Fruit fly (Drosophila melanogaster) whole organism, embryonic: ENCODE data around the gene CG14190.

Experiments used
- ATbp ChIP-seq: fragments of 200-800 bp; sonication (Bioruptor generic); optimal IDR thresholded peaks from 2 replicates; lab custom pipeline; 2017; ENCODE audit warnings: missing biosample characterization, mild to moderate bottlenecking, missing genetic modification characterization, missing genetic modification reagents
- CG10431 ChIP-seq: fragments of 200-800 bp; sonication (Bioruptor generic); optimal IDR thresholded peaks from 3 replicates; lab custom pipeline; 2018; ENCODE audit warnings: missing biosample characterization, mild to moderate bottlenecking, missing genetic modification characterization
- CG11695 ChIP-seq: fragments of 200-800 bp; sonication (Bioruptor generic); IDR thresholded peaks from 3 replicates; pipeline ENCODE4 v1.3.6; 2022; ENCODE audit warnings: missing biosample characterization, missing genetic modification characterization
- CG11696 ChIP-seq: fragments of 200-800 bp; sonication (Bioruptor generic); IDR thresholded peaks from 2 replicates; pipeline ENCODE4 v1.3.6; 2022; ENCODE audit warnings: missing biosample characterization, missing genetic modification characterization
- CG12219 ChIP-seq: fragments of 200-800 bp; sonication (Bioruptor generic); optimal IDR thresholded peaks from 3 replicates; lab custom pipeline; 2018; ENCODE audit warnings: missing biosample characterization, mild to moderate bottlenecking, missing genetic modification characterization
- CG12659 ChIP-seq: fragments of 200-800 bp; sonication (Bioruptor generic); optimal IDR thresholded peaks from 3 replicates; lab custom pipeline; 2017; ENCODE audit warnings: mild to moderate bottlenecking, missing biosample characterization, missing genetic modification reagents, missing genetic modification characterization
- CG1647 ChIP-seq: fragments of 200-800 bp; sonication (Bioruptor generic); optimal IDR thresholded peaks from 3 replicates; lab custom pipeline; 2016; ENCODE audit warnings: missing biosample characterization, missing genetic modification characterization
- CG16863 ChIP-seq: fragments of 200-800 bp; sonication (Bioruptor generic); optimal IDR thresholded peaks from 3 replicates; lab custom pipeline; 2016; ENCODE audit warnings: missing biosample characterization, missing genetic modification characterization
- CG17385 ChIP-seq: fragments of 200-800 bp; sonication (Bioruptor generic); optimal IDR thresholded peaks from 3 replicates; lab custom pipeline; 2018; ENCODE audit warnings: missing biosample characterization, mild to moderate bottlenecking, missing genetic modification characterization
- CG1792 ChIP-seq: fragments of 200-800 bp; sonication (Bioruptor generic); optimal IDR thresholded peaks from 2 replicates; lab custom pipeline; 2016; ENCODE audit warnings: missing biosample characterization, missing genetic modification characterization
- CG31365 ChIP-seq: fragments of 200-800 bp; sonication (Bioruptor generic); optimal IDR thresholded peaks from 2 replicates; lab custom pipeline; 2018; ENCODE audit warnings: missing biosample characterization, mild to moderate bottlenecking, missing genetic modification characterization
- CG3281 ChIP-seq: fragments of 200-800 bp; sonication (Bioruptor generic); optimal IDR thresholded peaks from 3 replicates; lab custom pipeline; 2017; ENCODE audit warnings: missing biosample characterization, mild to moderate bottlenecking, missing genetic modification characterization
- CG5180 ChIP-seq: fragments of 200-800 bp; sonication (Bioruptor generic); optimal IDR thresholded peaks from 3 replicates; lab custom pipeline; 2017; ENCODE audit warnings: missing biosample characterization, missing genetic modification characterization, mild to moderate bottlenecking, moderate library complexity, missing genetic modification reagents
- CG6175 ChIP-seq: fragments of 200-800 bp; sonication (Bioruptor generic); IDR thresholded peaks from 3 replicates; pipeline ENCODE4 v1.3.6; 2022; ENCODE audit warnings: missing biosample characterization, missing genetic modification characterization
- CG6854 ChIP-seq: fragments of 200-800 bp; sonication (Bioruptor generic); optimal IDR thresholded peaks from 3 replicates; lab custom pipeline; 2017; ENCODE audit warnings: missing biosample characterization, mild to moderate bottlenecking, missing genetic modification characterization
- CG8359 ChIP-seq: fragments of 200-800 bp; sonication (Bioruptor generic); optimal IDR thresholded peaks from 2 replicates; lab custom pipeline; 2017; ENCODE audit warnings: missing biosample characterization, mild to moderate bottlenecking, missing genetic modification characterization, borderline replicate concordance
- Doc3 ChIP-seq: fragments of 200-800 bp; sonication (Bioruptor generic); IDR thresholded peaks from 3 replicates; pipeline ENCODE4 v1.3.6; 2022; ENCODE audit warnings: missing biosample characterization, missing genetic modification characterization; ENCODE audit not compliant: partially characterized antibody
- Dref ChIP-seq: fragments of 200-800 bp; sonication (Bioruptor generic); IDR thresholded peaks from 2 replicates; pipeline ENCODE4 v1.3.6; 2022; ENCODE audit warnings: missing biosample characterization, missing genetic modification characterization
- Gsc ChIP-seq: fragments of 200-800 bp; sonication (Bioruptor generic); IDR thresholded peaks from 2 replicates; pipeline ENCODE4 v1.3.6; 2022; ENCODE audit warnings: missing biosample characterization, missing genetic modification characterization
- HLH3B ChIP-seq: fragments of 200-800 bp; sonication (Bioruptor generic); IDR thresholded peaks from 2 replicates; pipeline ENCODE4 v1.3.6; 2022; ENCODE audit warnings: missing biosample characterization, missing genetic modification characterization
- HmgZ ChIP-seq: fragments of 200-800 bp; sonication (Bioruptor generic); optimal IDR thresholded peaks from 2 replicates; lab custom pipeline; 2018; ENCODE audit warnings: missing biosample characterization, mild to moderate bottlenecking, missing genetic modification characterization
- Hr3 ChIP-seq: fragments of 200-800 bp; sonication (Bioruptor generic); optimal IDR thresholded peaks from 3 replicates; lab custom pipeline; 2016; ENCODE audit warnings: missing biosample characterization, missing genetic modification characterization
- Hsf ChIP-seq: fragments of 200-800 bp; sonication (Bioruptor generic); optimal IDR thresholded peaks from 3 replicates; lab custom pipeline; 2016; ENCODE audit warnings: missing biosample characterization, missing genetic modification characterization
- Myb ChIP-seq: fragments of 200-800 bp; sonication (Bioruptor generic); optimal IDR thresholded peaks from 2 replicates; lab custom pipeline; 2016; ENCODE audit warnings: missing biosample characterization, missing genetic modification characterization
- Ptx1 ChIP-seq: fragments of 200-800 bp; sonication (Bioruptor generic); IDR thresholded peaks from 2 replicates; pipeline ENCODE4 v1.3.6; 2022; ENCODE audit warnings: missing biosample characterization, missing genetic modification characterization
- Rfx ChIP-seq: fragments of 200-800 bp; sonication (Bioruptor generic); IDR thresholded peaks from 2 replicates; pipeline ENCODE4 v1.3.6; 2022; ENCODE audit warnings: missing biosample characterization, missing genetic modification characterization
- Sox102F ChIP-seq: fragments of 200-800 bp; sonication (Bioruptor generic); optimal IDR thresholded peaks from 2 replicates; lab custom pipeline; 2018; ENCODE audit warnings: missing biosample characterization, mild to moderate bottlenecking, missing genetic modification characterization, moderate library complexity
- Sry-β ChIP-seq: fragments of 200-800 bp; sonication (Bioruptor generic); optimal IDR thresholded peaks from 2 replicates; lab custom pipeline; 2018; ENCODE audit warnings: missing biosample characterization, mild to moderate bottlenecking, missing genetic modification characterization, moderate library complexity
- cwo ChIP-seq: fragments of 200-800 bp; sonication (Bioruptor generic); optimal IDR thresholded peaks from 3 replicates; lab custom pipeline; 2017; ENCODE audit warnings: missing biosample characterization, missing genetic modification characterization, mild to moderate bottlenecking, moderate library complexity, missing genetic modification reagents
- dysf ChIP-seq: fragments of 200-800 bp; sonication (Bioruptor generic); IDR thresholded peaks from 3 replicates; pipeline ENCODE4 v1.3.6; 2022; ENCODE audit warnings: missing biosample characterization, missing genetic modification characterization
- fd96Cb ChIP-seq: fragments of 200-800 bp; sonication (Bioruptor generic); optimal IDR thresholded peaks from 2 replicates; lab custom pipeline; 2018; ENCODE audit warnings: missing biosample characterization, mild to moderate bottlenecking, missing genetic modification characterization, moderate library complexity
- gem ChIP-seq: fragments of 200-800 bp; sonication (Bioruptor generic); optimal IDR thresholded peaks from 2 replicates; lab custom pipeline; 2019; ENCODE audit warnings: missing biosample characterization, mild to moderate bottlenecking, missing genetic modification characterization, moderate library complexity
- grau ChIP-seq: fragments of 200-800 bp; optimal IDR thresholded peaks from 3 replicates; lab custom pipeline; 2019; ENCODE audit warnings: missing biosample characterization, mild to moderate bottlenecking, missing genetic modification characterization, moderate library complexity
- hkb ChIP-seq, 2 experiments: fragments of 200-800 bp in 1 of 2; fragments of >200 bp in 1 of 2; sonication (Bioruptor generic) in 1 of 2; IDR thresholded peaks in 1 of 2; optimal IDR thresholded peaks in 1 of 2; 2 replicates each; pipeline versions ENCODE4 v1.3.6 to Lab custom; 2017 to 2022; ENCODE audit warnings: missing biosample characterization in 1 of 2, missing genetic modification characterization in 1 of 2
- jing ChIP-seq: fragments of 200-800 bp; sonication (Bioruptor generic); optimal IDR thresholded peaks from 2 replicates; lab custom pipeline; 2018; ENCODE audit warnings: missing biosample characterization, mild to moderate bottlenecking, missing genetic modification characterization
- lmd ChIP-seq: fragments of 200-800 bp; sonication (Bioruptor generic); IDR thresholded peaks from 2 replicates; pipeline ENCODE4 v1.3.6; 2022; ENCODE audit warnings: missing biosample characterization, missing genetic modification characterization
- nmo ChIP-seq: fragments of 200-800 bp; sonication (Bioruptor generic); optimal IDR thresholded peaks from 2 replicates; lab custom pipeline; 2018; ENCODE audit warnings: missing biosample characterization, mild to moderate bottlenecking, missing genetic modification characterization, moderate library complexity
- row ChIP-seq: fragments of 200-800 bp; sonication (Bioruptor generic); IDR thresholded peaks from 3 replicates; pipeline ENCODE4 v1.3.6; 2022; ENCODE audit warnings: missing biosample characterization, missing genetic modification characterization
- run ChIP-seq: fragments of 200-800 bp; sonication (Bioruptor generic); optimal IDR thresholded peaks from 3 replicates; lab custom pipeline; 2018; ENCODE audit warnings: missing biosample characterization, mild to moderate bottlenecking, missing genetic modification characterization
- slbo ChIP-seq: fragments of 200-800 bp; sonication (Bioruptor generic); IDR thresholded peaks from 2 replicates; pipeline ENCODE4 v1.3.6; 2022; ENCODE audit warnings: missing biosample characterization, missing genetic modification characterization
- stc ChIP-seq: fragments of 200-800 bp; sonication (Bioruptor generic); IDR thresholded peaks from 2 replicates; pipeline ENCODE4 v1.3.6; 2022; ENCODE audit warnings: missing biosample characterization, missing genetic modification characterization
- sug ChIP-seq: fragments of 200-800 bp; optimal IDR thresholded peaks from 2 replicates; lab custom pipeline; 2019; ENCODE audit warnings: missing biosample characterization, mild to moderate bottlenecking, missing genetic modification characterization, moderate library complexity
- tap ChIP-seq: fragments of 200-800 bp; optimal IDR thresholded peaks from 3 replicates; lab custom pipeline; 2019; ENCODE audit warnings: missing biosample characterization, mild to moderate bottlenecking, missing genetic modification characterization, moderate library complexity
- unc-4 ChIP-seq: fragments of 200-800 bp; sonication (Bioruptor generic); IDR thresholded peaks from 2 replicates; pipeline ENCODE4 v1.3.6; 2022; ENCODE audit warnings: missing biosample characterization, missing genetic modification characterization; ENCODE audit not compliant: partially characterized antibody
- vnd ChIP-seq: fragments of 200-800 bp; sonication (Bioruptor generic); IDR thresholded peaks from 3 replicates; pipeline ENCODE4 v1.3.6; 2022; ENCODE audit warnings: missing biosample characterization, missing genetic modification characterization; ENCODE audit not compliant: partially characterized antibody

Gene CG14190

DNA sequence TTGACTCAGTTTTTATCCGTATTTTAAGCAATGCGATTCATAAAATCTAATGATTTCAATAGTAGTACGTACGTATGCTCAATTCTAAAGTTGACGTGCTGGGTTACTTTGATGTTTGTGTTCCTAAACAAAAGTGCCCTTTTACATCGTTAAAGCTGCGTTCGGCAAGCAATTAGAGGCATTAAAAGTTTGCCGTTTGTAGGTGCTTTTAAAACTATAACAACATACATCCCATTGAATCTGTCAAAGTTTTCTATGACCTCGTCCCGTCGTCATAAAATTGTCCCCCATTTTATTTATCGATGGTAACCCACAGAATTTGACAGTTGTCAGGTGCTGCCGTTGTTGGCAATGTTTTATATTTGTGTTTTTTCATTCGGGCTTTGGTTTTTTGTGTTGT is 26.5 kb downstream of the CG14190 start, which contains the start of gene CG7423:
Gene CG7423, minus strand, starts transcription at position 101 of the 400 bp plus-strand sequence.
- no peak for TF ChIP-seq CG31365 (tag; lab: Kevin White, UChicago)
- no peak for TF ChIP-seq unc-4 (GFP tag; lab: Robert Waterston, UW)
- TF ChIP-seq CG11696 (GFP tag; lab: Robert Waterston, UW), result no peak
- no peak for TF ChIP-seq Dref (GFP tag; lab: Robert Waterston, UW)
- TF ChIP-seq Rfx (GFP tag; lab: Robert Waterston, UW), result no peak
- no peak for TF ChIP-seq vnd
- TF ChIP-seq CG17385 (GFP tag; lab: Kevin White, UChicago), result no peak
- no peak for TF ChIP-seq fd96Cb (tag; lab: Kevin White, UChicago)
- no peak for TF ChIP-seq CG11695

DNA sequence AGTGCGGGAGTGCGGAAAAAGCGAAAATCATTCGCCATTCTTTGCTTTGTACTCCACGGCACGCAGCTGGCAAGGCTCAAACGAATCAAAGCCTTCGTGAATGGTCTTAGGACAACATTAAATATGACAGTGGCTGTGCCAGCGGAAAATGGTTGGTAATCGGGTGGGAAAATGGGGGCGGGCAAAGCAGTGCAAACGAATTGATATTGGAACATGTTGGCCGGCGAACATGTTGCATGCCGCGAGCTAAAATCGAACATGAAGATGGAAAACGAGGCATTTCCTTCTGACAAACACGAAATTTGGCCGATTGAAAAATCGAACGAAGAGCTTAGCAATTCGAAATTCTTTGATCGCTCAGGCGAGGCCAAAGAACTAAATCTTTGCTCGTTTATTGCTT is 39.5 kb downstream of the CG14190 start:
- TF ChIP-seq CG8359 (GFP tag; lab: Kevin White, UChicago) (no peak), CG5180 (GFP tag; lab: Kevin White, UChicago) (peak; percentile 95), stc (GFP tag; lab: Robert Waterston, UW) (no peak)

DNA sequence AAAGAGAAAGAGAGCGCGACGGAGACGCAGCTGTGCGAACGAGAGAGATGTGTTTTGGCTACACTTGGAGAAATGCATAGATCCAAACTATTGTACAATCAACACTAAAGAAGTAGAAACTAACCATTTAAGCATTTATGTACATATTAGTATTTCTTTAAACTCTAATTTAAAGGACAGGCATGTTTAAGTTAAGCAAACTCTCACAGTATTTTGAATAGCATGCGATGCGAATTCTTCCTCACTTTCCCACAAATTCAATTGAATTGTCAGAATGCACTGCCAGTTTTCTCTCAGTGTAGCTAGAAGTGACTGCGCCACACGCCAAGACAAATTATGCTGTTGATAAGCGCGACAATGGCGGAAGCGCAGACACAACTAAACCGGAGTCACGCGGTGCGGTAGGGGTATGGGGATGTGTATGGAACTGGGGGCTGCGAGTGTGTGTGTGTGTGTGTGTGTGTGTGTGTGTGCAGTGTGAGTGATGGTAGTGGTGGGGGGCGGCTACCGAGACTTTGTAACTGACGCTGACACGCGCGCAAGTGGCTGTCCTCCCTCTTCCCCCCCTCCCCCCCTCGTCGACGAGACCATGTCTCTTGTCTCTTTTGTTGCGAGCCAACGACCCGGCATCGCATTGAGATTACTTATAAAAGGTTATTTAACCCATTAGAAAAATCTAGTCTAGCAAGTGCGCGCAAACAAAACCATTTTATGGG is 50.3 kb downstream of the CG14190 start:
- TF ChIP-seq CG6175, result no peak
- no peak for TF ChIP-seq Doc3
- peak; percentile 69 for TF ChIP-seq nmo (GFP tag; lab: Kevin White, UChicago)
- no peak for TF ChIP-seq Sry-β
- 0 out of 2 replicates have a peak, but pooled peaks have one; percentile 27 for TF ChIP-seq slbo (GFP tag; lab: Robert Waterston, UW)
- TF ChIP-seq CG6854 (GFP tag; lab: Kevin White, UChicago), result peak; percentile 22
- peak; percentile 56 for TF ChIP-seq grau (tag; lab: Kevin White, UChicago)
- TF ChIP-seq sug, result peak; percentile 49
- peak; percentile 42; the same call in 1 of the 2 replicates for TF ChIP-seq HLH3B (GFP tag; lab: Robert Waterston, UW)
- peak; percentile 65; the same call in 2 of the 3 replicates for TF ChIP-seq dysf (GFP tag; lab: Robert Waterston, UW)
- peak; percentile 4 for TF ChIP-seq HmgZ (tag; lab: Kevin White, UChicago)
- peak; percentile 29 for TF ChIP-seq CG12659
- no peak for TF ChIP-seq Myb (GFP tag; lab: Kevin White, UChicago)
- TF ChIP-seq run (tag; lab: Kevin White, UChicago), result no peak
- TF ChIP-seq lmd (GFP tag; lab: Robert Waterston, UW), result peak; percentile 48
- TF ChIP-seq CG12219 (GFP tag; lab: Kevin White, UChicago), result peak; percentile 1
- TF ChIP-seq row (GFP tag; lab: Robert Waterston, UW), result peak; percentile 54
- TF ChIP-seq gem (tag; lab: Kevin White, UChicago), result peak; percentile 67
- peak; percentile 33 for TF ChIP-seq CG3281 (GFP tag; lab: Kevin White, UChicago)
- peak; percentile 31 for TF ChIP-seq Hr3 (GFP tag; lab: Kevin White, UChicago)
- no peak for TF ChIP-seq CG10431 (GFP tag; lab: Kevin White, UChicago)
- peak; percentile 3 for TF ChIP-seq cwo (GFP tag; lab: Kevin White, UChicago)
- peak; percentile 7 for TF ChIP-seq CG16863 (GFP tag; lab: Kevin White, UChicago)
- TF ChIP-seq Hsf (GFP tag; lab: Kevin White, UChicago), result peak; percentile 23
- TF ChIP-seq jing (GFP tag; lab: Kevin White, UChicago), result peak; percentile 2
- peak; percentile 48 for TF ChIP-seq Ptx1 (GFP tag; lab: Robert Waterston, UW)
- no peak for TF ChIP-seq unc-4 (GFP tag; lab: Robert Waterston, UW)
- no peak for TF ChIP-seq CG11695
- peak; percentile 24 for TF ChIP-seq ATbp (GFP tag; lab: Kevin White, UChicago)
- TF ChIP-seq hkb (optimal IDR thresholded peaks at IDR 0.05; lab: Kevin White, UChicago), result no peak
- TF ChIP-seq hkb (GFP tag; IDR thresholded peaks at IDR 0.05; lab: Robert Waterston, UW), result peak; percentile 38; the same call in 1 of the 2 replicates
- no peak for TF ChIP-seq Gsc (GFP tag; lab: Robert Waterston, UW)
- no peak for TF ChIP-seq CG1647 (GFP tag; lab: Kevin White, UChicago)
- peak; percentile 23 for TF ChIP-seq tap
- peak; percentile 48 for TF ChIP-seq Sox102F (GFP tag; lab: Kevin White, UChicago)
- TF ChIP-seq CG1792 (GFP tag; lab: Kevin White, UChicago), result no peak
